Fruit fly (Drosophila melanogaster) whole organism: Measurements from ENCODE around the gene sinu.

Experiments used
- Dll ChIP-seq: fragments of >200 bp; optimal IDR thresholded peaks from 2 replicates; lab custom pipeline; 2017
- EcR ChIP-seq, 2 experiments: fragments of >200 bp; optimal IDR thresholded peaks; 2 replicates each; lab custom pipeline; 2017; ENCODE audit warnings: missing biosample characterization in 2 of 2, missing genetic modification characterization in 2 of 2, missing genetic modification reagents in 2 of 2
- pan ChIP-seq: fragments of >200 bp; optimal IDR thresholded peaks from 2 replicates; lab custom pipeline; 2017
- psq ChIP-seq: fragments of >200 bp; optimal IDR thresholded peaks from 2 replicates; lab custom pipeline; 2017
- usp ChIP-seq: fragments of >200 bp; optimal IDR thresholded peaks from 2 replicates; lab custom pipeline; 2017; ENCODE audit warnings: missing biosample characterization, missing genetic modification characterization, mixed read lengths

DNA sequence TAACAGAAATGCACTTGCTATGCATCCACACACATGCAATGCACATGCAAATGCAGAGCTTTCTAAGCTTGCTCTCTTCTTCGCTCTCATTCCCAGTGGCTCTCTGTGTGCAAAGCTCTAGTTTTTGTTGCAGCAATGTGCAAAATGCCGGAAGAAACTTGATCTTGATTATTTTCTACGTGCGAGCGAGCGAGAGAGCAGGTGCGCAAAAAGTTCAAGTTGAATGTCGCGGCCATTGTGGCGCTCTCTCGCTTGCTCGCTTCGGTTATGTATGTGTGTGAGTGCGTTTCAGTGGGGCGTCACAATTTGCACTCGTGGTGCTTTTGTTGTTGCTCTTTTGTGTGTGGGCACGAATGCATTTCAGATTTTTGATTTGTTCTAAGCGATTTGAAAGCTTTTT is 49.2 kb upstream of the sinu start:
- TF ChIP-seq psq (lab: Kevin White, UChicago), result no peak
- TF ChIP-seq pan, result no peak
- no peak for TF ChIP-seq EcR (GFP tag; optimal IDR thresholded peaks at IDR 0.05; lab: Kevin White, UChicago)
- TF ChIP-seq Dll (lab: Kevin White, UChicago), result no peak
- no peak for TF ChIP-seq usp (GFP tag; lab: Kevin White, UChicago)
